Worm (Caenorhabditis elegans) whole organism, mixed stage, embryonic: ENCODE results near the gene F07F6.8.

Experiments used
- elt-1 ChIP-seq: sonication (generic microtip); optimal IDR thresholded peaks from 2 replicates; lab custom pipeline; 2017; ENCODE audit warnings: missing genetic modification characterization, mild to moderate bottlenecking, missing compliant biosample characterization, antibody characterized with exemption, moderate library complexity, borderline replicate concordance; ENCODE audit not compliant: insufficient read depth
- elt-3 ChIP-seq: fragments of 150-350 bp; optimal IDR thresholded peaks from 2 replicates; lab custom pipeline; 2014; ENCODE audit warnings: missing biosample characterization, missing genetic modification characterization
- hlh-1 ChIP-seq: fragments of 150-350 bp; optimal IDR thresholded peaks from 2 replicates; lab custom pipeline; 2014; ENCODE audit warnings: missing biosample characterization, missing genetic modification reagents, missing genetic modification characterization
- lin-13 ChIP-seq: fragments of 150-350 bp; optimal IDR thresholded peaks from 2 replicates; lab custom pipeline; 2014; ENCODE audit warnings: missing biosample characterization, missing genetic modification characterization
- lin-32 ChIP-seq: fragments of 200-800 bp; sonication (Bioruptor generic); optimal IDR thresholded peaks from 2 replicates; lab custom pipeline; 2018; ENCODE audit warnings: mild to moderate bottlenecking, missing genetic modification characterization, missing compliant biosample characterization
- mab-5 ChIP-seq: fragments of 150-350 bp; optimal IDR thresholded peaks from 2 replicates; lab custom pipeline; 2014; ENCODE audit warnings: missing biosample characterization, missing genetic modification characterization
- mep-1 ChIP-seq: fragments of 150-350 bp; optimal IDR thresholded peaks from 2 replicates; lab custom pipeline; 2017; ENCODE audit warnings: missing biosample characterization, missing genetic modification reagents, missing genetic modification characterization, inconsistent platforms
- nhr-28 ChIP-seq: fragments of 150-350 bp; optimal IDR thresholded peaks from 2 replicates; lab custom pipeline; 2014; ENCODE audit warnings: missing biosample characterization, missing genetic modification characterization
- nhr-76 ChIP-seq: sonication (generic microtip); optimal IDR thresholded peaks from 2 replicates; lab custom pipeline; 2017; ENCODE audit warnings: missing biosample characterization, missing genetic modification characterization
- pha-4 ChIP-seq: fragments of 150-350 bp; optimal IDR thresholded peaks from 2 replicates; lab custom pipeline; 2018; ENCODE audit warnings: missing biosample characterization, missing genetic modification reagents, missing genetic modification characterization
- snpc-4 ChIP-seq: fragments of 150-350 bp; optimal IDR thresholded peaks from 2 replicates; lab custom pipeline; 2014; ENCODE audit warnings: missing biosample characterization, missing genetic modification characterization
- unc-39 ChIP-seq: fragments of 150-350 bp; optimal IDR thresholded peaks from 2 replicates; lab custom pipeline; 2014; ENCODE audit warnings: missing biosample characterization, missing genetic modification characterization
- unc-62 ChIP-seq: fragments of 150-350 bp; optimal IDR thresholded peaks from 2 replicates; lab custom pipeline; 2014; ENCODE audit warnings: missing biosample characterization, missing genetic modification reagents, missing genetic modification characterization
- ztf-11 ChIP-seq: fragments of 150-350 bp; optimal IDR thresholded peaks from 2 replicates; lab custom pipeline; 2014; ENCODE audit warnings: missing biosample characterization, missing genetic modification characterization

DNA sequence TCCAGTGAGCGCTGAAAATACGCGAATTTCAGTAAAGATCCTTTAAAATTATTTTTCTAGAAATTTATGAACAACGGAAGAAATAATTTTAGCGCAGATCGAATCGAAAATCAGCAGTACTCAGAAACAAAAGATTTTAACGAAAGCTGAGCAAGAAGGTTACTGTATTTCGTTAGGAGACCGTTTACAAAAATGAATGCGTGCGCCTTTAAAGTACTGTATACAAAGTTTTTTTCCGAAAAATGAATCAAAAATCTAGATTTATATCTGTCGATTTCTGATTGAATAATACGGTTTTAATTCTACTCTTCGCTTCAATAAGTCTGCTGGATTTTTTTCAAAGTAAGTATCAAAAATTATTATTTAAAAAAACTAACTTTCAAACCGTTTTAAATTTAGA lies 11.5 kb downstream of the F07F6.8 start, which contains the start of the genes EEED8.14 and EEED8.3:
- TF ChIP-seq elt-3 (no peak), unc-62 (no peak), lin-32 (GFP tag; lab: Kevin White, UChicago) (no peak), mab-5 (tag; lab: Kevin White, UChicago) (no peak), ztf-11 (no peak), snpc-4 (tag; lab: Kevin White, UChicago) (no peak), elt-1 (tag; lab: Kevin White, UChicago) (no peak), mep-1 (tag; lab: Kevin White, UChicago) (no peak), nhr-28 (tag; lab: Kevin White, UChicago) (no peak), unc-39 (no peak), pha-4 (no peak), lin-13 (no peak), hlh-1 (tag; lab: Kevin White, UChicago) (no peak), nhr-76 (tag; lab: Kevin White, UChicago) (no peak)
